Fruit fly (Drosophila melanogaster) whole organism, embryonic: ENCODE measurements around the gene cdi.

Source experiments
- Atf3 ChIP-seq: fragments of 200-800 bp; sonication (Bioruptor generic); optimal IDR thresholded peaks from 3 replicates; lab custom pipeline; 2016; ENCODE audit warnings: missing biosample characterization, missing genetic modification characterization
- Awh ChIP-seq: fragments of 200-800 bp; sonication (Bioruptor generic); IDR thresholded peaks from 2 replicates; pipeline ENCODE4, ENCODE4 v1.3.6; 2022; ENCODE audit warnings: missing biosample characterization, missing genetic modification characterization
- CG10959 ChIP-seq: fragments of 200-800 bp; sonication (Bioruptor generic); IDR thresholded peaks from 2 replicates; pipeline ENCODE4 v1.3.6; 2022; ENCODE audit warnings: missing biosample characterization, missing genetic modification characterization
- CG11085 ChIP-seq: fragments of 200-800 bp; sonication (Bioruptor generic); IDR thresholded peaks from 2 replicates; pipeline ENCODE4 v1.3.6; 2022; ENCODE audit warnings: missing biosample characterization, missing genetic modification characterization
- CG12155 ChIP-seq: fragments of 200-800 bp; sonication (Bioruptor generic); optimal IDR thresholded peaks from 3 replicates; lab custom pipeline; 2016; ENCODE audit warnings: missing biosample characterization, missing genetic modification characterization
- CG1233 ChIP-seq: fragments of 200-800 bp; sonication (Bioruptor generic); optimal IDR thresholded peaks from 4 replicates; lab custom pipeline; 2018; ENCODE audit warnings: missing biosample characterization, mild to moderate bottlenecking, missing genetic modification characterization
- CG14050 ChIP-seq: fragments of 200-800 bp; sonication (Bioruptor generic); IDR thresholded peaks from 3 replicates; pipeline ENCODE4 v1.3.6; 2022; ENCODE audit warnings: missing biosample characterization, missing genetic modification characterization
- CG30020 ChIP-seq: fragments of 200-800 bp; optimal IDR thresholded peaks from 2 replicates; lab custom pipeline; 2019; ENCODE audit warnings: missing biosample characterization, mild to moderate bottlenecking, missing genetic modification characterization, moderate library complexity
- CG4360 ChIP-seq: fragments of 200-800 bp; sonication (Bioruptor generic); IDR thresholded peaks from 2 replicates; pipeline ENCODE4 v1.3.6; 2022; ENCODE audit warnings: missing biosample characterization, missing genetic modification characterization
- CG4617 ChIP-seq: fragments of 200-800 bp; sonication (Bioruptor generic); optimal IDR thresholded peaks from 3 replicates; lab custom pipeline; 2016; ENCODE audit warnings: missing biosample characterization, missing genetic modification characterization, borderline replicate concordance
- CG6254 ChIP-seq: fragments of 200-800 bp; sonication (Bioruptor generic); optimal IDR thresholded peaks from 3 replicates; lab custom pipeline; 2017; ENCODE audit warnings: mild to moderate bottlenecking, missing biosample characterization, missing genetic modification reagents, missing genetic modification characterization
- CG7928 ChIP-seq: fragments of 200-800 bp; sonication (Bioruptor generic); optimal IDR thresholded peaks from 2 replicates; lab custom pipeline; 2017; ENCODE audit warnings: missing biosample characterization, mild to moderate bottlenecking, missing genetic modification characterization
- CG8290 ChIP-seq, 3 experiments: fragments of 200-800 bp; sonication (Bioruptor generic); optimal IDR thresholded peaks; 2 replicates each; lab custom pipeline; 2016 to 2019; ENCODE audit warnings: missing biosample characterization in 3 of 3, missing genetic modification characterization in 3 of 3, mild to moderate bottlenecking in 2 of 3, moderate library complexity in 1 of 3
- CG8478 ChIP-seq: fragments of >200 bp; optimal IDR thresholded peaks from 2 replicates; lab custom pipeline; 2018
- CG9215 ChIP-seq: fragments of 200-800 bp; sonication (Bioruptor generic); IDR thresholded peaks from 2 replicates; pipeline ENCODE4 v1.3.6; 2022; ENCODE audit warnings: missing biosample characterization, missing genetic modification characterization
- CG9437 ChIP-seq: fragments of 200-800 bp; sonication (Bioruptor generic); optimal IDR thresholded peaks from 2 replicates; lab custom pipeline; 2018; ENCODE audit warnings: missing biosample characterization, mild to moderate bottlenecking, missing genetic modification characterization
- CG9876 ChIP-seq: fragments of 200-800 bp; sonication (Bioruptor generic); optimal IDR thresholded peaks from 2 replicates; lab custom pipeline; 2016; ENCODE audit warnings: missing biosample characterization, missing genetic modification characterization
- Dll ChIP-seq: fragments of 200-800 bp; sonication (Bioruptor generic); IDR thresholded peaks from 4 replicates; pipeline ENCODE4 v1.3.6; 2022; ENCODE audit warnings: missing biosample characterization, missing genetic modification characterization; ENCODE audit not compliant: partially characterized antibody
- ERR ChIP-seq: fragments of 200-800 bp; sonication (Bioruptor generic); optimal IDR thresholded peaks from 2 replicates; lab custom pipeline; 2016; ENCODE audit warnings: missing biosample characterization, missing genetic modification characterization
- GATAe ChIP-seq: fragments of 200-800 bp; sonication (Bioruptor generic); conservative IDR thresholded peaks from 2 replicates; pipeline ENCODE4 v1.3.6; 2022; ENCODE audit warnings: missing biosample characterization, missing genetic modification characterization
- HHEX ChIP-seq: fragments of 200-800 bp; sonication (Bioruptor generic); optimal IDR thresholded peaks from 3 replicates; lab custom pipeline; 2017; ENCODE audit warnings: missing biosample characterization, mild to moderate bottlenecking, missing genetic modification characterization, missing genetic modification reagents
- HLH3B ChIP-seq: fragments of 200-800 bp; sonication (Bioruptor generic); IDR thresholded peaks from 2 replicates; pipeline ENCODE4 v1.3.6; 2022; ENCODE audit warnings: missing biosample characterization, missing genetic modification characterization
- HLH4C ChIP-seq: fragments of 200-800 bp; sonication (Bioruptor generic); IDR thresholded peaks from 3 replicates; pipeline ENCODE4 v1.3.6; 2022; ENCODE audit warnings: missing biosample characterization, missing genetic modification characterization; ENCODE audit not compliant: partially characterized antibody
- Hr51 ChIP-seq, 2 experiments: fragments of 200-800 bp; sonication (Bioruptor generic); optimal IDR thresholded peaks; 2 replicates in 1 of 2; 3 replicates in 1 of 2; lab custom pipeline; 2016 to 2018; ENCODE audit warnings: missing biosample characterization in 2 of 2, missing genetic modification characterization in 2 of 2, mild to moderate bottlenecking in 1 of 2, moderate library complexity in 1 of 2
- Lpt ChIP-seq: fragments of >200 bp; optimal IDR thresholded peaks from 2 replicates; lab custom pipeline; 2018; ENCODE audit warnings: missing biosample characterization, missing genetic modification characterization
- Meics ChIP-seq: fragments of 200-800 bp; sonication (Bioruptor generic); optimal IDR thresholded peaks from 2 replicates; lab custom pipeline; 2017; ENCODE audit warnings: missing biosample characterization, mild to moderate bottlenecking, missing genetic modification characterization
- Neu2 ChIP-seq: fragments of 200-800 bp; sonication (Bioruptor generic); optimal IDR thresholded peaks from 3 replicates; lab custom pipeline; 2016; ENCODE audit warnings: missing biosample characterization, missing genetic modification characterization, borderline replicate concordance
- Pdp1 ChIP-seq, 2 experiments: fragments of 200-800 bp; sonication (Bioruptor generic); optimal IDR thresholded peaks; 3 replicates each; lab custom pipeline; 2016; ENCODE audit warnings: missing biosample characterization in 2 of 2, missing genetic modification characterization in 2 of 2, mild to moderate bottlenecking in 1 of 2, moderate library complexity in 1 of 2
- Sox102F ChIP-seq: fragments of 200-800 bp; sonication (Bioruptor generic); optimal IDR thresholded peaks from 2 replicates; lab custom pipeline; 2018; ENCODE audit warnings: missing biosample characterization, mild to moderate bottlenecking, missing genetic modification characterization, moderate library complexity
- Usf ChIP-seq: fragments of 200-800 bp; sonication (Bioruptor generic); optimal IDR thresholded peaks from 2 replicates; lab custom pipeline; 2017; ENCODE audit warnings: missing genotype, missing biosample characterization, missing genetic modification characterization
- ac ChIP-seq: fragments of 200-800 bp; sonication (Bioruptor generic); optimal IDR thresholded peaks from 3 replicates; lab custom pipeline; 2017; ENCODE audit warnings: missing biosample characterization, mild to moderate bottlenecking, missing genetic modification characterization
- ara ChIP-seq: fragments of 200-800 bp; sonication (Bioruptor generic); IDR thresholded peaks from 2 replicates; pipeline ENCODE4 v1.3.6; 2022; ENCODE audit warnings: missing biosample characterization, missing genetic modification characterization
- bab2 ChIP-seq: fragments of 200-800 bp; sonication (Bioruptor generic); optimal IDR thresholded peaks from 2 replicates; lab custom pipeline; 2016; ENCODE audit warnings: missing biosample characterization, missing genetic modification characterization
- btn ChIP-seq: fragments of 200-800 bp; sonication (Bioruptor generic); optimal IDR thresholded peaks from 2 replicates; lab custom pipeline; 2016; ENCODE audit warnings: missing biosample characterization, missing genetic modification characterization
- ci ChIP-seq: fragments of 200-800 bp; sonication (Bioruptor generic); IDR thresholded peaks from 3 replicates; pipeline ENCODE4 v1.3.6; 2022; ENCODE audit warnings: missing biosample characterization, missing genetic modification characterization
- da ChIP-seq: fragments of 200-800 bp; sonication (Bioruptor generic); optimal IDR thresholded peaks from 2 replicates; lab custom pipeline; 2016; ENCODE audit warnings: missing biosample characterization, missing genetic modification characterization
- emc ChIP-seq: fragments of 200-800 bp; sonication (Bioruptor generic); optimal IDR thresholded peaks from 2 replicates; lab custom pipeline; 2016; ENCODE audit warnings: missing biosample characterization, missing genetic modification characterization
- en ChIP-seq: fragments of 200-800 bp; sonication (Bioruptor generic); optimal IDR thresholded peaks from 2 replicates; lab custom pipeline; 2016; ENCODE audit warnings: missing biosample characterization, missing genetic modification characterization
- eyg ChIP-seq: fragments of 200-800 bp; sonication (Bioruptor generic); optimal IDR thresholded peaks from 3 replicates; lab custom pipeline; 2016; ENCODE audit warnings: missing biosample characterization, missing genetic modification characterization
- fd64A ChIP-seq: fragments of 200-800 bp; sonication (Bioruptor generic); optimal IDR thresholded peaks from 3 replicates; lab custom pipeline; 2018; ENCODE audit warnings: missing biosample characterization, mild to moderate bottlenecking, missing genetic modification characterization
- fu2 ChIP-seq: fragments of 200-800 bp; sonication (Bioruptor generic); optimal IDR thresholded peaks from 2 replicates; lab custom pipeline; 2016; ENCODE audit warnings: missing biosample characterization, missing genetic modification characterization
- gsb ChIP-seq: fragments of 200-800 bp; sonication (Bioruptor generic); IDR thresholded peaks from 2 replicates; pipeline ENCODE4 v1.3.6; 2022; ENCODE audit warnings: missing biosample characterization, missing genetic modification characterization
- kah ChIP-seq: fragments of 200-800 bp; sonication (Bioruptor generic); optimal IDR thresholded peaks from 2 replicates; lab custom pipeline; 2018; ENCODE audit warnings: missing biosample characterization, mild to moderate bottlenecking, missing genetic modification characterization
- pb ChIP-seq: fragments of 200-800 bp; sonication (Bioruptor generic); optimal IDR thresholded peaks from 3 replicates; lab custom pipeline; 2016; ENCODE audit warnings: missing biosample characterization, missing genetic modification characterization
- pros ChIP-seq: fragments of 200-800 bp; sonication (Bioruptor generic); optimal IDR thresholded peaks from 3 replicates; lab custom pipeline; 2019; ENCODE audit warnings: missing biosample characterization, mild to moderate bottlenecking, missing genetic modification characterization, moderate library complexity
- sr ChIP-seq: fragments of 200-800 bp; sonication (Bioruptor generic); IDR thresholded peaks from 3 replicates; pipeline ENCODE4 v1.3.6; 2022; ENCODE audit warnings: missing biosample characterization, missing genetic modification characterization
- tio ChIP-seq: fragments of 200-800 bp; sonication (Bioruptor generic); optimal IDR thresholded peaks from 2 replicates; lab custom pipeline; 2017; ENCODE audit warnings: missing biosample characterization, missing genetic modification characterization, inconsistent platforms
- tll ChIP-seq, 2 experiments: fragments of 200-800 bp in 1 of 2; fragments of >200 bp in 1 of 2; sonication (Bioruptor generic) in 1 of 2; optimal IDR thresholded peaks; 2 replicates each; lab custom pipeline; 2017 to 2019; ENCODE audit warnings: missing biosample characterization in 2 of 2, missing genetic modification characterization in 2 of 2, mild to moderate bottlenecking in 1 of 2, moderate library complexity in 1 of 2
- trem ChIP-seq: fragments of 200-800 bp; optimal IDR thresholded peaks from 3 replicates; lab custom pipeline; 2019; ENCODE audit warnings: missing biosample characterization, mild to moderate bottlenecking, missing genetic modification characterization, moderate library complexity
- z ChIP-seq: fragments of 200-800 bp; sonication (Bioruptor generic); IDR thresholded peaks from 3 replicates; pipeline ENCODE4 v1.3.6; 2022; ENCODE audit warnings: missing biosample characterization, missing genetic modification characterization

cdi gene

dm6 chr3R:19014742-19015422 is 79.2 kb downstream of the cdi start (continued):
- TF ChIP-seq HLH3B (GFP tag; lab: Robert Waterston, UW), result peak; percentile 65
- no peak for TF ChIP-seq CG10959 (GFP tag; lab: Robert Waterston, UW)
- no peak; the same call in 2 of the 3 replicates for TF ChIP-seq CG14050 (GFP tag; lab: Robert Waterston, UW)
- 0 out of 3 replicates have a peak, but pooled peaks have one; percentile 30 for TF ChIP-seq z (GFP tag; lab: Robert Waterston, UW)
- no peak for TF ChIP-seq Usf (GFP tag; lab: Kevin White, UChicago)
- no peak for TF ChIP-seq Neu2
- TF ChIP-seq CG12155 (GFP tag; lab: Kevin White, UChicago), result no peak
- peak; percentile 3 for TF ChIP-seq HHEX (GFP tag; lab: Kevin White, UChicago)
- peak; percentile 78 for TF ChIP-seq Sox102F (GFP tag; lab: Kevin White, UChicago)
- no peak for TF ChIP-seq Lpt
- TF ChIP-seq ci (GFP tag; lab: Robert Waterston, UW), result peak; percentile 78; the same call in 2 of the 3 replicates
- no peak for TF ChIP-seq tll (GFP tag; optimal IDR thresholded peaks at IDR 0.05; lab: Kevin White, UChicago)
- no peak for TF ChIP-seq CG9876 (GFP tag; lab: Kevin White, UChicago)
- no peak for TF ChIP-seq CG4617 (GFP tag; lab: Kevin White, UChicago)
- no peak for TF ChIP-seq fd64A (GFP tag; lab: Kevin White, UChicago)
- no peak for TF ChIP-seq pb (GFP tag; lab: Kevin White, UChicago)
- no peak for TF ChIP-seq CG30020 (tag; lab: Kevin White, UChicago)
- no peak for TF ChIP-seq tio (GFP tag; lab: Kevin White, UChicago)
- TF ChIP-seq ac (GFP tag; lab: Kevin White, UChicago), result no peak
- no peak for TF ChIP-seq kah
- no peak for TF ChIP-seq bab2 (GFP tag; lab: Kevin White, UChicago)
- TF ChIP-seq sr (GFP tag; lab: Robert Waterston, UW), result no peak
- no peak for TF ChIP-seq GATAe (GFP tag; lab: Robert Waterston, UW)
- TF ChIP-seq CG6254, result peak; percentile 59
- TF ChIP-seq CG9215 (GFP tag; lab: Robert Waterston, UW), result no peak
- no peak for TF ChIP-seq CG8478 (lab: Kevin White, UChicago)
- peak; percentile 39; the same call in 1 of the 2 replicates for TF ChIP-seq CG4360 (GFP tag; lab: Robert Waterston, UW)
- no peak for TF ChIP-seq emc (GFP tag; lab: Kevin White, UChicago)
- no peak for TF ChIP-seq en (GFP tag; lab: Kevin White, UChicago)
- TF ChIP-seq ERR (GFP tag; lab: Kevin White, UChicago), result no peak
- no peak for TF ChIP-seq CG11085
- TF ChIP-seq Awh, result 0 out of 2 replicates have a peak, but pooled peaks have one; percentile 23
- TF ChIP-seq Dll (GFP tag; lab: Robert Waterston, UW), result no peak
- no peak for TF ChIP-seq CG8290 (GFP tag; optimal IDR thresholded peaks at IDR 0.05; lab: Kevin White, UChicago)
- no peak for TF ChIP-seq CG8290 (tag; optimal IDR thresholded peaks at IDR 0.05; lab: Kevin White, UChicago)
- no peak for TF ChIP-seq CG7928 (GFP tag; lab: Kevin White, UChicago)
- TF ChIP-seq eyg, result no peak
- no peak for TF ChIP-seq Atf3 (GFP tag; lab: Kevin White, UChicago)
- peak; percentile 20 for TF ChIP-seq CG9437 (GFP tag; lab: Kevin White, UChicago)
- no peak for TF ChIP-seq HLH4C (GFP tag; lab: Robert Waterston, UW)
- TF ChIP-seq da, result no peak
- TF ChIP-seq CG1233 (GFP tag; lab: Kevin White, UChicago), result no peak
- no peak for TF ChIP-seq fu2 (GFP tag; lab: Kevin White, UChicago)
- no peak for TF ChIP-seq btn (GFP tag; lab: Kevin White, UChicago)
- peak; percentile 48 for TF ChIP-seq trem (tag; lab: Kevin White, UChicago)
- TF ChIP-seq pros (GFP tag; lab: Kevin White, UChicago), result no peak
- peak in 1 of 2 experiments; percentile 31 for TF ChIP-seq Hr51 (GFP tag; optimal IDR thresholded peaks at IDR 0.05; lab: Kevin White, UChicago)
- TF ChIP-seq Pdp1 (GFP tag; optimal IDR thresholded peaks at IDR 0.05; lab: Kevin White, UChicago), result peak in 1 of 2 experiments; percentile 24
- no peak for TF ChIP-seq Meics (GFP tag; lab: Kevin White, UChicago)
- TF ChIP-seq gsb (GFP tag; lab: Robert Waterston, UW), result no peak
- TF ChIP-seq ara (GFP tag; lab: Robert Waterston, UW), result peak; percentile 38; the same call in 1 of the 2 replicates
